Worm (Caenorhabditis elegans) whole organism, L1 larva: ENCODE data around the gene mtss-1.

ENCODE experiments used
- C16A3.4 ChIP-seq: fragments of 150-350 bp; optimal IDR thresholded peaks from 2 replicates; lab custom pipeline; 2014; ENCODE audit warnings: missing biosample characterization, missing genetic modification characterization
- Y116A8C.19 ChIP-seq: sonication (generic microtip); optimal IDR thresholded peaks from 2 replicates; lab custom pipeline; 2016; ENCODE audit warnings: missing compliant biosample characterization, missing genetic modification characterization, borderline replicate concordance
- aha-1 ChIP-seq: fragments of 150-350 bp; optimal IDR thresholded peaks from 2 replicates; lab custom pipeline; 2014; ENCODE audit warnings: missing biosample characterization, missing genetic modification characterization
- alr-1 ChIP-seq: fragments of 200-800 bp; sonication (Bioruptor generic); optimal IDR thresholded peaks from 2 replicates; lab custom pipeline; 2018; ENCODE audit warnings: borderline replicate concordance, mild to moderate bottlenecking, missing genetic modification characterization, missing compliant biosample characterization
- blmp-1 ChIP-seq: fragments of 150-350 bp; optimal IDR thresholded peaks from 2 replicates; lab custom pipeline; 2014; ENCODE audit warnings: missing biosample characterization, missing genetic modification characterization
- ceh-63 ChIP-seq: fragments of 200-800 bp; sonication (Bioruptor generic); optimal IDR thresholded peaks from 2 replicates; lab custom pipeline; 2018; ENCODE audit warnings: mild to moderate bottlenecking, missing genetic modification characterization, missing compliant biosample characterization
- ceh-8 ChIP-seq: fragments of 200-800 bp; sonication (Bioruptor generic); optimal IDR thresholded peaks from 2 replicates; lab custom pipeline; 2018; ENCODE audit warnings: mild to moderate bottlenecking, missing genetic modification characterization, moderate library complexity, missing compliant biosample characterization
- dpl-1 ChIP-seq, 3 experiments: fragments of 150-350 bp in 2 of 3; sonication (generic microtip) in 1 of 3; optimal IDR thresholded peaks; 2 replicates each; lab custom pipeline; 2014 to 2017; ENCODE audit warnings: missing biosample characterization in 3 of 3, missing genetic modification characterization in 3 of 3, missing genetic modification reagents in 3 of 3
- dsc-1 ChIP-seq: sonication (generic microtip); optimal IDR thresholded peaks from 2 replicates; lab custom pipeline; 2016; ENCODE audit warnings: mild to moderate bottlenecking, missing genetic modification characterization, missing compliant biosample characterization
- efl-1 ChIP-seq, 4 experiments: fragments of 150-350 bp; optimal IDR thresholded peaks in 3 of 4; peaks in 1 of 4; 1 replicate in 1 of 4; 2 replicates in 3 of 4; lab custom pipeline; 2014; ENCODE audit warnings: missing biosample characterization in 2 of 4, missing genetic modification characterization in 2 of 4, missing genetic modification reagents in 2 of 4
- elt-2 ChIP-seq: sonication (generic microtip); optimal IDR thresholded peaks from 2 replicates; lab custom pipeline; 2016; ENCODE audit warnings: missing genetic modification characterization, mild to moderate bottlenecking, inconsistent platforms, missing compliant biosample characterization, missing genetic modification reagents
- elt-3 ChIP-seq, 6 experiments: fragments of 150-350 bp in 1 of 6; sonication (generic microtip); optimal IDR thresholded peaks; 2 replicates each; lab custom pipeline; 2017 to 2018; ENCODE audit warnings: missing biosample characterization in 6 of 6, missing genetic modification characterization in 6 of 6, inconsistent platforms in 1 of 6
- fkh-10 ChIP-seq: sonication (generic microtip); optimal IDR thresholded peaks from 2 replicates; lab custom pipeline; 2017; ENCODE audit warnings: missing biosample characterization, missing genetic modification reagents, missing genetic modification characterization
- fkh-4 ChIP-seq: sonication (generic microtip); optimal IDR thresholded peaks from 2 replicates; lab custom pipeline; 2016; ENCODE audit warnings: missing compliant biosample characterization, missing genetic modification characterization, borderline replicate concordance
- grh-1 ChIP-seq: fragments of 200-800 bp; sonication (Bioruptor generic); IDR thresholded peaks from 2 replicates; pipeline ENCODE4 v1.3.6; 2022; ENCODE audit warnings: missing genetic modification reagents, missing genetic modification characterization, missing compliant biosample characterization
- hlh-17 ChIP-seq: fragments of 200-800 bp; sonication (Bioruptor generic); optimal IDR thresholded peaks from 2 replicates; lab custom pipeline; 2018; ENCODE audit warnings: missing genetic modification characterization, mild to moderate bottlenecking, missing compliant biosample characterization, moderate library complexity, borderline replicate concordance
- hlh-4 ChIP-seq: sonication (generic microtip); optimal IDR thresholded peaks from 2 replicates; lab custom pipeline; 2016; ENCODE audit warnings: mild to moderate bottlenecking, missing genetic modification characterization, missing compliant biosample characterization
- hpl-2 ChIP-seq: fragments of 150-350 bp; optimal IDR thresholded peaks from 2 replicates; lab custom pipeline; 2014; ENCODE audit warnings: missing biosample characterization, missing genetic modification reagents, missing genetic modification characterization
- irx-1 ChIP-seq: sonication (generic microtip); optimal IDR thresholded peaks from 2 replicates; lab custom pipeline; 2016; ENCODE audit warnings: missing genetic modification characterization, missing compliant biosample characterization
- jun-1 ChIP-seq: fragments of 150-350 bp; optimal IDR thresholded peaks from 2 replicates; lab custom pipeline; 2014; ENCODE audit warnings: missing biosample characterization, missing genetic modification reagents, missing genetic modification characterization
- lin-14 ChIP-seq: fragments of 200-800 bp; sonication (Bioruptor generic); optimal IDR thresholded peaks from 2 replicates; lab custom pipeline; 2018; ENCODE audit warnings: mild to moderate bottlenecking, missing genetic modification characterization, moderate library complexity, missing compliant biosample characterization
- lin-35 ChIP-seq, 2 experiments: fragments of 150-350 bp; optimal IDR thresholded peaks; 2 replicates each; lab custom pipeline; 2014; ENCODE audit warnings: missing biosample characterization in 2 of 2, missing genetic modification characterization in 2 of 2, missing genetic modification reagents in 2 of 2
- lsy-2 ChIP-seq, 2 experiments: fragments of 150-350 bp; optimal IDR thresholded peaks; 2 replicates each; lab custom pipeline; 2014; ENCODE audit warnings: missing biosample characterization in 2 of 2, missing genetic modification characterization in 2 of 2
- mdl-1 ChIP-seq, 2 experiments: fragments of 150-350 bp; optimal IDR thresholded peaks; 2 replicates each; lab custom pipeline; 2014 to 2017; ENCODE audit warnings: missing biosample characterization in 2 of 2, missing genetic modification characterization in 2 of 2, inconsistent platforms in 1 of 2
- nhr-19 ChIP-seq: fragments of 200-800 bp; sonication (Bioruptor generic); conservative IDR thresholded peaks from 2 replicates; pipeline ENCODE4 v1.3.6; 2022; ENCODE audit warnings: missing genetic modification characterization, missing compliant biosample characterization
- nhr-20 ChIP-seq: sonication (generic microtip); optimal IDR thresholded peaks from 2 replicates; lab custom pipeline; 2016; ENCODE audit warnings: mild to moderate bottlenecking, missing genetic modification characterization, missing compliant biosample characterization
- nhr-28 ChIP-seq: fragments of 150-350 bp; optimal IDR thresholded peaks from 2 replicates; lab custom pipeline; 2014; ENCODE audit warnings: missing biosample characterization, missing genetic modification characterization
- nhr-47 ChIP-seq: sonication (generic microtip); optimal IDR thresholded peaks from 2 replicates; lab custom pipeline; 2016; ENCODE audit warnings: mild to moderate bottlenecking, missing genetic modification characterization, moderate library complexity, missing compliant biosample characterization
- nhr-76 ChIP-seq: sonication (generic microtip); optimal IDR thresholded peaks from 2 replicates; lab custom pipeline; 2017; ENCODE audit warnings: missing biosample characterization, missing genetic modification characterization
- nhr-85 ChIP-seq: sonication (generic microtip); peaks from one replicate; lab custom pipeline; 2016; ENCODE audit warnings: missing genetic modification characterization, inconsistent platforms, missing compliant biosample characterization
- pag-3 ChIP-seq: sonication (generic microtip); optimal IDR thresholded peaks from 2 replicates; lab custom pipeline; 2017; ENCODE audit warnings: missing genetic modification characterization, mild to moderate bottlenecking, missing compliant biosample characterization, antibody characterized with exemption, borderline replicate concordance; ENCODE audit not compliant: insufficient read depth
- skn-1 ChIP-seq: fragments of 150-350 bp; optimal IDR thresholded peaks from 2 replicates; lab custom pipeline; 2014; ENCODE audit warnings: missing biosample characterization, missing genetic modification characterization
- sox-4 ChIP-seq: sonication (generic microtip); optimal IDR thresholded peaks from 2 replicates; lab custom pipeline; 2016; ENCODE audit warnings: missing genetic modification characterization, missing compliant biosample characterization
- sup-37 ChIP-seq: fragments of 200-800 bp; sonication (Bioruptor generic); optimal IDR thresholded peaks from 2 replicates; lab custom pipeline; 2018; ENCODE audit warnings: mild to moderate bottlenecking, missing genetic modification characterization, missing compliant biosample characterization
- unc-130 ChIP-seq: fragments of 150-350 bp; optimal IDR thresholded peaks from 2 replicates; lab custom pipeline; 2017; ENCODE audit warnings: missing biosample characterization, missing genetic modification characterization, inconsistent platforms
- unc-62 ChIP-seq: fragments of 150-350 bp; optimal IDR thresholded peaks from 2 replicates; lab custom pipeline; 2014; ENCODE audit warnings: missing biosample characterization, missing genetic modification reagents, missing genetic modification characterization
- unc-98 ChIP-seq: fragments of 200-800 bp; sonication (Bioruptor generic); IDR thresholded peaks from 2 replicates; pipeline ENCODE4 v1.3.6; 2022; ENCODE audit warnings: missing genetic modification characterization, missing compliant biosample characterization
- vab-15 ChIP-seq: sonication (generic microtip); optimal IDR thresholded peaks from 2 replicates; lab custom pipeline; 2017; ENCODE audit warnings: missing genotype, mild to moderate bottlenecking, missing genetic modification characterization, missing compliant biosample characterization
- zag-1 ChIP-seq: fragments of 150-350 bp; optimal IDR thresholded peaks from 2 replicates; lab custom pipeline; 2014; ENCODE audit warnings: missing biosample characterization, missing genetic modification characterization
- zip-4 ChIP-seq: fragments of 200-800 bp; sonication (Bioruptor generic); optimal IDR thresholded peaks from 2 replicates; lab custom pipeline; 2018; ENCODE audit warnings: mild to moderate bottlenecking, missing genetic modification characterization, moderate library complexity, missing compliant biosample characterization

mtss-1 gene

ce11 chrIII:8762016-8762415, 6.1 kb upstream of the mtss-1 start:
- peak; percentile 56 for TF ChIP-seq dsc-1 (tag; lab: Kevin White, UChicago)
- TF ChIP-seq fkh-4 (tag; lab: Kevin White, UChicago): peak; percentile 21
- TF ChIP-seq elt-3 (tag; optimal IDR thresholded peaks at IDR 0.05; lab: Kevin White, UChicago): no peak
- no peak for TF ChIP-seq aha-1
- TF ChIP-seq hpl-2: no peak
- no peak for TF ChIP-seq jun-1 (tag; lab: Kevin White, UChicago)
- no peak for TF ChIP-seq irx-1 (tag; lab: Kevin White, UChicago)
- no peak for TF ChIP-seq fkh-10 (GFP tag; lab: Kevin White, UChicago)
- no peak for TF ChIP-seq hlh-4 (tag; lab: Kevin White, UChicago)

ce11 chrIII:8763111-8763510, 5.0 kb upstream of the mtss-1 start:
- TF ChIP-seq nhr-76 (tag; lab: Kevin White, UChicago) (no peak), mdl-1 (tag; optimal IDR thresholded peaks at IDR 0.05; lab: Kevin White, UChicago) (no peak), efl-1 (optimal IDR thresholded peaks at IDR 0.05; lab: Kevin White, UChicago) (no peak), efl-1 (GFP tag; optimal IDR thresholded peaks at IDR 0.05 in 1 of 2; lab: Kevin White, UChicago) (peak in 1 of 2 experiments; percentile 79)

DNA sequence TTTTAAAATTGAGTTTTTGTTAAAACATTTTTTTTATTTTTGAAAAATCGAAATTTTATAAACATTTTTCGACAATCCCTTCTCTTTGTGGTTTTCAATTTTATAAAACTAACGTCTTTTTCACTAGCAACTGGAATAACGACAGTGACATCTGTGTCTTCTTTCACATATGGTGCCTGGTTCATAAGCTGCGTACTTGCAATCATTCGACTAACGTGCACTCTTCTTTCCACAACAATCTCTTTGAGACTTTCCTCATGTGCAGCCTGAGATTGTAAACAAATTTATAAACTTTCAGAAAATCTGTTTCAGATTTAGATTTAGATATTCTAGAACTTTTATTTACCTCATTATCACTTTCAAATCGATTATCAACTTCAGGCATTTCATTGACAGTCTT, 3.1 kb upstream of the mtss-1 start:
- TF ChIP-seq zip-4 (GFP tag; lab: Kevin White, UChicago): no peak
- TF ChIP-seq dsc-1 (tag; lab: Kevin White, UChicago): peak; percentile 60

ce11 chrIII:8766467-8766866, 1.6 kb upstream of the mtss-1 start:
- no peak for TF ChIP-seq Y116A8C.19 (tag; lab: Kevin White, UChicago)
- no peak for TF ChIP-seq alr-1 (tag; lab: Kevin White, UChicago)
- TF ChIP-seq nhr-28 (tag; lab: Kevin White, UChicago): no peak
- TF ChIP-seq fkh-10 (GFP tag; lab: Kevin White, UChicago): no peak
- TF ChIP-seq hlh-17 (GFP tag; lab: Kevin White, UChicago): no peak
- TF ChIP-seq elt-2 (tag; lab: Kevin White, UChicago): no peak
- TF ChIP-seq nhr-20 (tag; lab: Kevin White, UChicago): no peak
- no peak for TF ChIP-seq nhr-19 (GFP tag; lab: Robert Waterston, UW)
- TF ChIP-seq sup-37: no peak
- TF ChIP-seq zip-4 (GFP tag; lab: Kevin White, UChicago): no peak
- no peak for TF ChIP-seq ceh-8 (GFP tag; lab: Kevin White, UChicago)
- no peak for TF ChIP-seq dpl-1 (GFP tag; optimal IDR thresholded peaks at IDR 0.05; lab: Kevin White, UChicago)
- TF ChIP-seq skn-1 (tag; lab: Kevin White, UChicago): no peak
- TF ChIP-seq vab-15 (tag; lab: Kevin White, UChicago): no peak
- TF ChIP-seq unc-62 (GFP tag; lab: Kevin White, UChicago): no peak
- no peak for TF ChIP-seq lin-35 (GFP tag; optimal IDR thresholded peaks at IDR 0.05; lab: Kevin White, UChicago)
- TF ChIP-seq unc-98 (GFP tag; lab: Robert Waterston, UW): no peak
- no peak for TF ChIP-seq nhr-47 (tag; lab: Kevin White, UChicago)
- TF ChIP-seq aha-1: no peak
- no peak for TF ChIP-seq grh-1 (GFP tag; lab: Robert Waterston, UW)
- TF ChIP-seq, all 84 proteins: peak for 0

- no peak for TF ChIP-seq lin-35 (GFP tag; optimal IDR thresholded peaks at IDR 0.05; lab: Kevin White, UChicago)
- TF ChIP-seq unc-130 (tag; lab: Kevin White, UChicago): no peak
- TF ChIP-seq efl-1 (optimal IDR thresholded peaks at IDR 0.05; lab: Kevin White, UChicago): no peak
- peak in 1 of 2 experiments; percentile 27 for TF ChIP-seq efl-1 (GFP tag; optimal IDR thresholded peaks at IDR 0.05 in 1 of 2; lab: Kevin White, UChicago)
- TF ChIP-seq sox-4 (tag; lab: Kevin White, UChicago): no peak
- TF ChIP-seq C16A3.4 (tag; lab: Kevin White, UChicago): no peak
- TF ChIP-seq ceh-63 (GFP tag; lab: Kevin White, UChicago): no peak
- no peak for TF ChIP-seq Y116A8C.19 (tag; lab: Kevin White, UChicago)
- TF ChIP-seq hlh-4 (tag; lab: Kevin White, UChicago): no peak
- TF ChIP-seq nhr-85 (tag; lab: Kevin White, UChicago): peak; percentile 77
- peak; percentile 3 for TF ChIP-seq blmp-1
- TF ChIP-seq pag-3 (tag; lab: Kevin White, UChicago): no peak
- TF ChIP-seq zag-1 (tag; lab: Kevin White, UChicago): no peak
- TF ChIP-seq lin-14: no peak
- TF ChIP-seq lsy-2 (tag; optimal IDR thresholded peaks at IDR 0.05; lab: Kevin White, UChicago): peak in 1 of 2 experiments; percentile 9
Measured at ce11 chrIII:8767292-8767829, 750 bp upstream of the mtss-1 start, which contains the start of gene mig-22. Gene mig-22 (minus strand): TSS chrIII:8767342.
